Worm (Caenorhabditis elegans): ENCODE measurements around the gene pcs-1.

The pcs-1 gene

DNA sequence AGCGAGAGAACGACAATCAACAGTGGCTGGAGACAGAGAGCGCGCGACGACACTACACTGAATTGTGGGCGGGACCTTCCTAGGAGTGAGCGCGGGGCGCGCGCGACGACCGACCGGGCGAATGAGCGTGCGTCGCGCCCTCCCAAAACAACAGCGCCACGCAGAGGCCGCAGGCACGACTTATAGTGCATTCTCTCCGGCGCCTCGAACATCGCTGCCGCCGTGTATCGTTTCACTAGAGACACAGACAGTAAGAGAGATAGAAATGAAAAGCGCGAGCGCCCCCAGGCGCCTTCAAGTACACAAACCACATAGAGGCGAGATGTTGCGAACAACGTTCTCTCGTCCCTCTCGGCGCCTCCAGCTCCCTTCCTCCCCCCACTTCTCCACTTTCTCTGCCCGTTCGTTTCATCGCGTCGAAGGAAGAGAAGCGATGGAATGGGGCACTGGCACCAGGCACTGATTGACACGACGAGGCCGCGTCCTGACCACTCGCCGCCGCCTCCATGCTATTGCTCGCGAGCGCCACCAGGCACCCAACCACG lies 42.4 kb upstream of the pcs-1 start (continued):
- peak; percentile 71 for TF ChIP-seq nhr-25 (tag; optimal IDR thresholded peaks at IDR 0.05; ENCODE audit: borderline replicate concordance, insufficient read depth)
- peak; percentile 97 for TF ChIP-seq hlh-11 (tag; optimal IDR thresholded peaks at IDR 0.05)
- TF ChIP-seq ztf-11 (tag; optimal IDR thresholded peaks at IDR 0.05) = no peak
- peak; percentile 94 for TF ChIP-seq hmg-1.1 (GFP tag; IDR thresholded peaks at IDR 0.05)
- TF ChIP-seq ceh-32 (tag; optimal IDR thresholded peaks at IDR 0.05; ENCODE audit: poor library complexity) = peak; percentile 16
- no peak for TF ChIP-seq R02D3.7 (tag; optimal IDR thresholded peaks at IDR 0.05)
- no peak for TF ChIP-seq ama-1 (optimal IDR thresholded peaks at IDR 0.05)
- TF ChIP-seq spr-1 (tag; optimal IDR thresholded peaks at IDR 0.05) = peak; percentile 46
- no peak for TF ChIP-seq unc-130 (GFP tag; optimal IDR thresholded peaks at IDR 0.05)
- peak; percentile 19 for TF ChIP-seq F10B5.3 (tag; optimal IDR thresholded peaks at IDR 0.05)
- peak; percentile 90 for TF ChIP-seq pha-4 (GFP tag; IDR thresholded peaks at IDR 0.05)
- TF ChIP-seq pha-4 (tag; optimal IDR thresholded peaks at IDR 0.05) = peak; percentile 26
- peak; percentile 17; the same call in 1 of the 2 replicates for TF ChIP-seq madf-9 (GFP tag; conservative IDR thresholded peaks at IDR 0.05)
- TF ChIP-seq lin-39 (tag; optimal IDR thresholded peaks at IDR 0.05) = no peak
- TF ChIP-seq ceh-62 (tag; optimal IDR thresholded peaks at IDR 0.05) = no peak
- TF ChIP-seq Y75B8A.6 (GFP tag; IDR thresholded peaks at IDR 0.05) = no peak
- TF ChIP-seq tra-1 (GFP tag; IDR thresholded peaks at IDR 0.05) = peak; percentile 86
- no peak for TF ChIP-seq F49E8.2 (tag; optimal IDR thresholded peaks at IDR 0.05; ENCODE audit: borderline replicate concordance)
- TF ChIP-seq unc-62 (GFP tag; optimal IDR thresholded peaks at IDR 0.05 in 1 of 2) = peak in 1 of 2 experiments; percentile 70
- TF ChIP-seq unc-62 (tag; optimal IDR thresholded peaks at IDR 0.05) = no peak
- TF ChIP-seq nhr-41 (GFP tag; IDR thresholded peaks at IDR 0.05) = no peak
- TF ChIP-seq fkh-10 (GFP tag; optimal IDR thresholded peaks at IDR 0.05) = peak; percentile 21
- TF ChIP-seq daf-8 (GFP tag; IDR thresholded peaks at IDR 0.05) = no peak
- TF ChIP-seq nhr-48 (tag; optimal IDR thresholded peaks at IDR 0.05) = peak; percentile 90
- peak; percentile 23 for TF ChIP-seq spr-3 (GFP tag; optimal IDR thresholded peaks at IDR 0.05)
- TF ChIP-seq Y5F2A.4 (GFP tag; optimal IDR thresholded peaks at IDR 0.05) = no peak
- TF ChIP-seq lin-13 (GFP tag; optimal IDR thresholded peaks at IDR 0.05) = peak; percentile 53
- TF ChIP-seq F44E2.7 (GFP tag; IDR thresholded peaks at IDR 0.05) = no peak
- TF ChIP-seq nhr-77 (tag; optimal IDR thresholded peaks at IDR 0.05) = peak; percentile 47
- peak; percentile 96 for TF ChIP-seq aha-1 (tag)
- no peak for TF ChIP-seq nhr-111 (GFP tag; optimal IDR thresholded peaks at IDR 0.05)
- no peak for TF ChIP-seq attf-4 (tag; optimal IDR thresholded peaks at IDR 0.05)
- TF ChIP-seq cey-2 (tag; optimal IDR thresholded peaks at IDR 0.05; ENCODE audit: borderline replicate concordance, insufficient read depth) = no peak
- peak; percentile 90 for TF ChIP-seq nhr-10 (tag; optimal IDR thresholded peaks at IDR 0.05)
- TF ChIP-seq daf-19 (GFP tag; conservative IDR thresholded peaks at IDR 0.05) = no peak
- peak; percentile 43 to 85 for TF ChIP-seq hif-1 (tag; optimal IDR thresholded peaks at IDR 0.05)
- TF ChIP-seq mes-2 (tag; optimal IDR thresholded peaks at IDR 0.05; ENCODE audit: poor library complexity, severe bottlenecking) = peak; percentile 56
- peak; percentile 60; the same call in 1 of the 2 replicates for TF ChIP-seq vab-7 (GFP tag; IDR thresholded peaks at IDR 0.05)
- TF ChIP-seq ceh-82 (tag; optimal IDR thresholded peaks at IDR 0.05) = no peak
- TF ChIP-seq lim-7 (GFP tag; IDR thresholded peaks at IDR 0.05) = peak; percentile 32; the same call in 1 of the 2 replicates
- TF ChIP-seq snpc-1.2 (GFP tag; IDR thresholded peaks at IDR 0.05) = peak; percentile 54; the same call in 1 of the 2 replicates
- TF ChIP-seq egl-43 (GFP tag; IDR thresholded peaks at IDR 0.05) = peak; percentile 84
- TF ChIP-seq Y105C5A.15 (GFP tag; IDR thresholded peaks at IDR 0.05) = no peak
- TF ChIP-seq zfp-3 (GFP tag; conservative IDR thresholded peaks at IDR 0.05) = no peak
- no peak for TF ChIP-seq Y48G9A.11 (GFP tag; IDR thresholded peaks at IDR 0.05)
- TF ChIP-seq ceh-20 (GFP tag; IDR thresholded peaks at IDR 0.05) = peak; percentile 66
- TF ChIP-seq ZK546.5 (tag; optimal IDR thresholded peaks at IDR 0.05) = no peak
- peak; percentile 40 for TF ChIP-seq zfp-2 (tag; optimal IDR thresholded peaks at IDR 0.05)
- no peak for TF ChIP-seq daf-12 (tag; optimal IDR thresholded peaks at IDR 0.05)
- no peak for TF ChIP-seq mxl-2 (GFP tag; conservative IDR thresholded peaks at IDR 0.05)
- no peak for TF ChIP-seq aly-2 (tag; optimal IDR thresholded peaks at IDR 0.05)
